Worm (Caenorhabditis elegans) whole organism, midembryonic: Measurements from ENCODE around the gene F35G12.12.

Experiments used
- T22C8.4 ChIP-seq: fragments of 200-800 bp; sonication (Bioruptor generic); IDR thresholded peaks from 2 replicates; pipeline ENCODE4 v1.3.6; 2022; ENCODE audit warnings: missing genetic modification characterization, missing compliant biosample characterization
- cog-1 ChIP-seq: sonication (generic microtip); optimal IDR thresholded peaks from 2 replicates; lab custom pipeline; 2016; ENCODE audit warnings: missing genetic modification characterization, missing compliant biosample characterization
- klf-2 ChIP-seq: fragments of 200-800 bp; sonication (Bioruptor generic); conservative IDR thresholded peaks from 2 replicates; pipeline ENCODE4 v1.3.6; 2022; ENCODE audit warnings: missing genetic modification reagents, missing genetic modification characterization, missing compliant biosample characterization
- med-1 ChIP-seq: sonication (generic microtip); optimal IDR thresholded peaks from 2 replicates; lab custom pipeline; 2017; ENCODE audit warnings: missing genetic modification characterization, mild to moderate bottlenecking, missing compliant biosample characterization, antibody characterized with exemption, missing genetic modification reagents; ENCODE audit not compliant: insufficient read depth
- ref-1 ChIP-seq: fragments of 200-800 bp; sonication (Bioruptor generic); conservative IDR thresholded peaks from 2 replicates; pipeline ENCODE4 v1.3.6; 2022; ENCODE audit warnings: missing genetic modification reagents, missing genetic modification characterization, missing compliant biosample characterization

- TF ChIP-seq med-1 (GFP tag; lab: Kevin White, UChicago): no peak
- TF ChIP-seq cog-1 (tag; lab: Kevin White, UChicago): no peak
- TF ChIP-seq klf-2 (GFP tag; lab: Robert Waterston, UW): no peak
- no peak for TF ChIP-seq T22C8.4 (GFP tag; lab: Robert Waterston, UW)
- TF ChIP-seq ref-1 (GFP tag; lab: Robert Waterston, UW): no peak
These were observed 28.7 kb upstream of the F35G12.12 start for ce11 chrIII:4552872-4553271.
